Worm (Caenorhabditis elegans) whole organism, L1 larva: ENCODE data around the gene pat-4.

ENCODE experiments used
- F16B12.6 ChIP-seq: fragments of 150-350 bp; optimal IDR thresholded peaks from 2 replicates; lab custom pipeline; 2014; ENCODE audit warnings: missing biosample characterization, missing genetic modification characterization
- Y116A8C.19 ChIP-seq: sonication (generic microtip); optimal IDR thresholded peaks from 2 replicates; lab custom pipeline; 2016; ENCODE audit warnings: missing compliant biosample characterization, missing genetic modification characterization, borderline replicate concordance
- aha-1 ChIP-seq: fragments of 150-350 bp; optimal IDR thresholded peaks from 2 replicates; lab custom pipeline; 2014; ENCODE audit warnings: missing biosample characterization, missing genetic modification characterization
- ama-1 ChIP-seq: fragments of 150-350 bp; optimal IDR thresholded peaks from 2 replicates; lab custom pipeline; 2014
- blmp-1 ChIP-seq: fragments of 150-350 bp; optimal IDR thresholded peaks from 2 replicates; lab custom pipeline; 2014; ENCODE audit warnings: missing biosample characterization, missing genetic modification characterization
- ceh-63 ChIP-seq: fragments of 200-800 bp; sonication (Bioruptor generic); optimal IDR thresholded peaks from 2 replicates; lab custom pipeline; 2018; ENCODE audit warnings: mild to moderate bottlenecking, missing genetic modification characterization, missing compliant biosample characterization
- ceh-82 ChIP-seq, 3 experiments: fragments of 150-350 bp in 1 of 3; sonication (generic microtip) in 2 of 3; optimal IDR thresholded peaks; 2 replicates each; lab custom pipeline; 2014 to 2017; ENCODE audit warnings: missing biosample characterization in 3 of 3, missing genetic modification characterization in 3 of 3
- ceh-88 ChIP-seq: fragments of 200-800 bp; sonication (Bioruptor generic); IDR thresholded peaks from 2 replicates; pipeline ENCODE4 v1.3.6; 2022; ENCODE audit warnings: missing genetic modification characterization, missing compliant biosample characterization
- ceh-90 ChIP-seq: sonication (generic microtip); optimal IDR thresholded peaks from 2 replicates; lab custom pipeline; 2016; ENCODE audit warnings: missing genetic modification characterization, missing compliant biosample characterization
- dsc-1 ChIP-seq: sonication (generic microtip); optimal IDR thresholded peaks from 2 replicates; lab custom pipeline; 2016; ENCODE audit warnings: mild to moderate bottlenecking, missing genetic modification characterization, missing compliant biosample characterization
- efl-1 ChIP-seq, 4 experiments: fragments of 150-350 bp; optimal IDR thresholded peaks in 3 of 4; peaks in 1 of 4; 1 replicate in 1 of 4; 2 replicates in 3 of 4; lab custom pipeline; 2014; ENCODE audit warnings: missing biosample characterization in 2 of 4, missing genetic modification characterization in 2 of 4, missing genetic modification reagents in 2 of 4
- ets-5 ChIP-seq: fragments of 200-800 bp; sonication (Bioruptor generic); IDR thresholded peaks from 2 replicates; pipeline ENCODE4 v1.3.6; 2022; ENCODE audit warnings: missing genetic modification characterization, missing compliant biosample characterization
- fkh-10 ChIP-seq: sonication (generic microtip); optimal IDR thresholded peaks from 2 replicates; lab custom pipeline; 2017; ENCODE audit warnings: missing biosample characterization, missing genetic modification reagents, missing genetic modification characterization
- fkh-8 ChIP-seq: sonication (generic microtip); optimal IDR thresholded peaks from 2 replicates; lab custom pipeline; 2016; ENCODE audit warnings: mild to moderate bottlenecking, missing genetic modification characterization, missing compliant biosample characterization
- grh-1 ChIP-seq: fragments of 200-800 bp; sonication (Bioruptor generic); IDR thresholded peaks from 2 replicates; pipeline ENCODE4 v1.3.6; 2022; ENCODE audit warnings: missing genetic modification reagents, missing genetic modification characterization, missing compliant biosample characterization
- hlh-17 ChIP-seq: fragments of 200-800 bp; sonication (Bioruptor generic); optimal IDR thresholded peaks from 2 replicates; lab custom pipeline; 2018; ENCODE audit warnings: missing genetic modification characterization, mild to moderate bottlenecking, missing compliant biosample characterization, moderate library complexity, borderline replicate concordance
- hlh-4 ChIP-seq: sonication (generic microtip); optimal IDR thresholded peaks from 2 replicates; lab custom pipeline; 2016; ENCODE audit warnings: mild to moderate bottlenecking, missing genetic modification characterization, missing compliant biosample characterization
- hpl-2 ChIP-seq: fragments of 150-350 bp; optimal IDR thresholded peaks from 2 replicates; lab custom pipeline; 2014; ENCODE audit warnings: missing biosample characterization, missing genetic modification reagents, missing genetic modification characterization
- irx-1 ChIP-seq: sonication (generic microtip); optimal IDR thresholded peaks from 2 replicates; lab custom pipeline; 2016; ENCODE audit warnings: missing genetic modification characterization, missing compliant biosample characterization
- isw-1 ChIP-seq: fragments of 200-800 bp; sonication (Bioruptor generic); IDR thresholded peaks from 2 replicates; pipeline ENCODE4 v1.3.6; 2022; ENCODE audit warnings: missing genetic modification characterization, missing compliant biosample characterization
- lin-14 ChIP-seq: fragments of 200-800 bp; sonication (Bioruptor generic); optimal IDR thresholded peaks from 2 replicates; lab custom pipeline; 2018; ENCODE audit warnings: mild to moderate bottlenecking, missing genetic modification characterization, moderate library complexity, missing compliant biosample characterization
- lin-15B ChIP-seq: fragments of 150-350 bp; sonication (generic microtip); optimal IDR thresholded peaks from 3 replicates; lab custom pipeline; 2014; ENCODE audit warnings: missing biosample characterization, missing genetic modification characterization
- lin-35 ChIP-seq, 2 experiments: fragments of 150-350 bp; optimal IDR thresholded peaks; 2 replicates each; lab custom pipeline; 2014; ENCODE audit warnings: missing biosample characterization in 2 of 2, missing genetic modification characterization in 2 of 2, missing genetic modification reagents in 2 of 2
- lin-39 ChIP-seq: fragments of 150-350 bp; optimal IDR thresholded peaks from 2 replicates; lab custom pipeline; 2014; ENCODE audit warnings: missing biosample characterization, missing genetic modification reagents, missing genetic modification characterization
- lsy-2 ChIP-seq, 2 experiments: fragments of 150-350 bp; optimal IDR thresholded peaks; 2 replicates each; lab custom pipeline; 2014; ENCODE audit warnings: missing biosample characterization in 2 of 2, missing genetic modification characterization in 2 of 2
- mab-9 ChIP-seq: fragments of 200-800 bp; sonication (Bioruptor generic); IDR thresholded peaks from 2 replicates; pipeline ENCODE4 v1.3.6; 2022; ENCODE audit warnings: missing genetic modification reagents, missing genetic modification characterization, missing compliant biosample characterization
- mdl-1 ChIP-seq, 2 experiments: fragments of 150-350 bp; optimal IDR thresholded peaks; 2 replicates each; lab custom pipeline; 2014 to 2017; ENCODE audit warnings: missing biosample characterization in 2 of 2, missing genetic modification characterization in 2 of 2, inconsistent platforms in 1 of 2
- mep-1 ChIP-seq: fragments of 150-350 bp; optimal IDR thresholded peaks from 2 replicates; lab custom pipeline; 2014; ENCODE audit warnings: missing biosample characterization, missing genetic modification characterization
- nhr-11 ChIP-seq: fragments of 150-350 bp; optimal IDR thresholded peaks from 2 replicates; lab custom pipeline; 2014; ENCODE audit warnings: missing biosample characterization, missing genetic modification characterization
- nhr-12 ChIP-seq: sonication (generic microtip); optimal IDR thresholded peaks from 2 replicates; lab custom pipeline; 2017; ENCODE audit warnings: missing biosample characterization, missing genetic modification characterization
- nhr-19 ChIP-seq: fragments of 200-800 bp; sonication (Bioruptor generic); conservative IDR thresholded peaks from 2 replicates; pipeline ENCODE4 v1.3.6; 2022; ENCODE audit warnings: missing genetic modification characterization, missing compliant biosample characterization
- nhr-28 ChIP-seq: fragments of 150-350 bp; optimal IDR thresholded peaks from 2 replicates; lab custom pipeline; 2014; ENCODE audit warnings: missing biosample characterization, missing genetic modification characterization
- nhr-71 ChIP-seq: sonication (generic microtip); optimal IDR thresholded peaks from 2 replicates; lab custom pipeline; 2016; ENCODE audit warnings: mild to moderate bottlenecking, missing genetic modification characterization, moderate library complexity, missing compliant biosample characterization
- nhr-76 ChIP-seq: sonication (generic microtip); optimal IDR thresholded peaks from 2 replicates; lab custom pipeline; 2017; ENCODE audit warnings: missing biosample characterization, missing genetic modification characterization
- nhr-77 ChIP-seq: fragments of 150-350 bp; optimal IDR thresholded peaks from 2 replicates; lab custom pipeline; 2014; ENCODE audit warnings: missing biosample characterization, missing genetic modification characterization
- nhr-84 ChIP-seq: sonication (generic microtip); optimal IDR thresholded peaks from 2 replicates; lab custom pipeline; 2017; ENCODE audit warnings: missing biosample characterization, missing genetic modification characterization
- pag-3 ChIP-seq: sonication (generic microtip); optimal IDR thresholded peaks from 2 replicates; lab custom pipeline; 2017; ENCODE audit warnings: missing genetic modification characterization, mild to moderate bottlenecking, missing compliant biosample characterization, antibody characterized with exemption, borderline replicate concordance; ENCODE audit not compliant: insufficient read depth
- rnt-1 ChIP-seq: sonication (generic microtip); optimal IDR thresholded peaks from 2 replicates; lab custom pipeline; 2016; ENCODE audit warnings: mild to moderate bottlenecking, missing genetic modification characterization, moderate library complexity, missing compliant biosample characterization
- skn-1 ChIP-seq: fragments of 150-350 bp; optimal IDR thresholded peaks from 2 replicates; lab custom pipeline; 2014; ENCODE audit warnings: missing biosample characterization, missing genetic modification characterization
- snpc-4 ChIP-seq: fragments of 150-350 bp; optimal IDR thresholded peaks from 2 replicates; lab custom pipeline; 2014; ENCODE audit warnings: missing biosample characterization, missing genetic modification characterization
- snu-23 ChIP-seq: sonication (generic microtip); optimal IDR thresholded peaks from 2 replicates; lab custom pipeline; 2016; ENCODE audit warnings: missing genetic modification characterization, missing compliant biosample characterization
- swsn-7 ChIP-seq: sonication (generic microtip); optimal IDR thresholded peaks from 2 replicates; lab custom pipeline; 2016; ENCODE audit warnings: missing genetic modification characterization, missing compliant biosample characterization
- tbx-2 ChIP-seq: sonication (generic microtip); optimal IDR thresholded peaks from 2 replicates; lab custom pipeline; 2016; ENCODE audit warnings: missing genetic modification characterization, missing compliant biosample characterization
- unc-130 ChIP-seq: fragments of 150-350 bp; optimal IDR thresholded peaks from 2 replicates; lab custom pipeline; 2017; ENCODE audit warnings: missing biosample characterization, missing genetic modification characterization, inconsistent platforms
- unc-86 ChIP-seq: sonication (generic microtip); optimal IDR thresholded peaks from 2 replicates; lab custom pipeline; 2016; ENCODE audit warnings: missing genetic modification characterization, missing compliant biosample characterization
- vab-15 ChIP-seq: sonication (generic microtip); optimal IDR thresholded peaks from 2 replicates; lab custom pipeline; 2017; ENCODE audit warnings: missing genotype, mild to moderate bottlenecking, missing genetic modification characterization, missing compliant biosample characterization
- xbp-1 ChIP-seq: sonication (generic microtip); optimal IDR thresholded peaks from 2 replicates; lab custom pipeline; 2016; ENCODE audit warnings: missing genetic modification characterization, missing compliant biosample characterization
- ztf-11 ChIP-seq, 2 experiments: sonication (generic microtip); optimal IDR thresholded peaks; 2 replicates each; lab custom pipeline; 2016 to 2017; ENCODE audit warnings: missing genetic modification characterization in 2 of 2, missing biosample characterization in 1 of 2, missing compliant biosample characterization in 1 of 2

pat-4 gene

ce11 chrIII:96196-96595 lies 1.6 kb upstream of the pat-4 start (continued):
- TF ChIP-seq tbx-2, result peak; percentile 62
- no peak for TF ChIP-seq aha-1
- TF ChIP-seq hpl-2 (GFP tag; lab: Kevin White, UChicago), result no peak
- no peak for TF ChIP-seq ceh-63
- TF ChIP-seq xbp-1, result peak; percentile 4
- peak; percentile 72 for TF ChIP-seq dsc-1 (tag; lab: Kevin White, UChicago)
- no peak for TF ChIP-seq nhr-84 (tag; lab: Kevin White, UChicago)
- no peak for TF ChIP-seq nhr-28 (tag; lab: Kevin White, UChicago)
- TF ChIP-seq snu-23 (GFP tag; lab: Kevin White, UChicago), result peak; percentile 72
- TF ChIP-seq efl-1 (optimal IDR thresholded peaks at IDR 0.05; lab: Kevin White, UChicago), result peak; percentile 64 to 79
- peak in 1 of 2 experiments; percentile 94 for TF ChIP-seq efl-1 (GFP tag; optimal IDR thresholded peaks at IDR 0.05 in 1 of 2; lab: Kevin White, UChicago)
- TF ChIP-seq nhr-71 (tag; lab: Kevin White, UChicago), result peak; percentile 81
- TF ChIP-seq swsn-7 (tag; lab: Kevin White, UChicago), result peak; percentile 50
- peak; percentile 19 to 30 for TF ChIP-seq lin-35 (GFP tag; optimal IDR thresholded peaks at IDR 0.05; lab: Kevin White, UChicago)
- TF ChIP-seq ceh-88, result no peak
- TF ChIP-seq blmp-1 (tag; lab: Kevin White, UChicago), result peak; percentile 18
- peak; percentile 10 for TF ChIP-seq nhr-11 (tag; lab: Kevin White, UChicago)
- peak in 1 of 3 experiments; percentile 56 for TF ChIP-seq ceh-82 (tag; optimal IDR thresholded peaks at IDR 0.05; lab: Kevin White, UChicago)
- TF ChIP-seq nhr-19 (GFP tag; lab: Robert Waterston, UW), result peak; percentile 62
- peak; percentile 11 for TF ChIP-seq mep-1 (tag; lab: Kevin White, UChicago)
- TF ChIP-seq isw-1, result peak; percentile 19; the same call in 1 of the 2 replicates
- TF ChIP-seq ets-5, result no peak
- peak; percentile 48 to 49 for TF ChIP-seq lsy-2 (tag; optimal IDR thresholded peaks at IDR 0.05; lab: Kevin White, UChicago)
- TF ChIP-seq rnt-1 (tag; lab: Kevin White, UChicago), result peak; percentile 87

- TF ChIP-seq Y116A8C.19, result no peak
- no peak for TF ChIP-seq efl-1 (optimal IDR thresholded peaks at IDR 0.05; lab: Kevin White, UChicago)
- TF ChIP-seq efl-1 (GFP tag; optimal IDR thresholded peaks at IDR 0.05 in 1 of 2; lab: Kevin White, UChicago), result peak in 1 of 2 experiments; percentile 90
Observed at ce11 chrIII:92247-92646, 2.4 kb downstream of the pat-4 start.

ce11 chrIII:89155-89554 lies 5.5 kb downstream of the pat-4 start:
- TF ChIP-seq hlh-4 (tag; lab: Kevin White, UChicago) (no peak), nhr-77 (peak; percentile 42), hpl-2 (GFP tag; lab: Kevin White, UChicago) (no peak), ceh-82 (tag; optimal IDR thresholded peaks at IDR 0.05; lab: Kevin White, UChicago) (peak in 2 of 3 experiments; percentile 17 to 31), vab-15 (no peak), grh-1 (GFP tag; lab: Robert Waterston, UW) (peak; percentile 32; the same call in 1 of the 2 replicates), lin-14 (peak; percentile 46), unc-86 (tag; lab: Kevin White, UChicago) (no peak), hlh-17 (no peak), unc-130 (tag; lab: Kevin White, UChicago) (no peak), skn-1 (tag; lab: Kevin White, UChicago) (peak; percentile 26), nhr-12 (no peak), nhr-76 (tag; lab: Kevin White, UChicago) (no peak), F16B12.6 (tag; lab: Kevin White, UChicago) (no peak), mep-1 (tag; lab: Kevin White, UChicago) (peak; percentile 56), isw-1 (peak; percentile 2; the same call in 1 of the 2 replicates), ama-1 (peak; percentile 43), mab-9 (GFP tag; lab: Robert Waterston, UW) (no peak), Y116A8C.19 (no peak), lin-39 (tag; lab: Kevin White, UChicago) (peak; percentile 38), fkh-8 (no peak), ztf-11 (tag; optimal IDR thresholded peaks at IDR 0.05; lab: Kevin White, UChicago) (no peak), snpc-4 (tag; lab: Kevin White, UChicago) (no peak), fkh-10 (GFP tag; lab: Kevin White, UChicago) (no peak), lin-15B (tag; lab: Kevin White, UChicago) (peak; percentile 2), mdl-1 (tag; optimal IDR thresholded peaks at IDR 0.05; lab: Kevin White, UChicago) (peak in 1 of 2 experiments; percentile 16), xbp-1 (peak; percentile 26), ceh-90 (tag; lab: Kevin White, UChicago) (no peak), nhr-84 (tag; lab: Kevin White, UChicago) (no peak), rnt-1 (tag; lab: Kevin White, UChicago) (peak; percentile 60), nhr-19 (GFP tag; lab: Robert Waterston, UW) (peak; percentile 59), irx-1 (peak; percentile 26), nhr-28 (tag; lab: Kevin White, UChicago) (no peak), pag-3 (tag; lab: Kevin White, UChicago) (no peak), nhr-11 (tag; lab: Kevin White, UChicago) (no peak)
